Fruit fly (Drosophila melanogaster): ENCODE results near the gene Ras64B.

Ras64B gene

dm6 chr3L:4108844-4109494 lies 29.9 kb upstream of the Ras64B start (continued):
- peak; percentile 55; the same call in 1 of the 2 replicates for TF ChIP-seq CG32772 (GFP tag; IDR thresholded peaks at IDR 0.05)
- peak; percentile 16 for TF ChIP-seq ac (GFP tag; optimal IDR thresholded peaks at IDR 0.05)
- TF ChIP-seq CG6791 (GFP tag; IDR thresholded peaks at IDR 0.05; ENCODE audit: partially characterized antibody): no peak
- no peak for TF ChIP-seq CG9797 (GFP tag; optimal IDR thresholded peaks at IDR 0.05)
- peak; percentile 62 for TF ChIP-seq CG1529 (GFP tag; optimal IDR thresholded peaks at IDR 0.05)
- no peak for TF ChIP-seq schlank (tag; optimal IDR thresholded peaks at IDR 0.05)
- peak; percentile 61 for TF ChIP-seq nerfin-1 (tag; optimal IDR thresholded peaks at IDR 0.05)
- TF ChIP-seq CG3995 (GFP tag; optimal IDR thresholded peaks at IDR 0.05): peak; percentile 24
- TF ChIP-seq chinmo (GFP tag; IDR thresholded peaks at IDR 0.05; ENCODE audit: partially characterized antibody): no peak
- TF ChIP-seq ro (GFP tag; IDR thresholded peaks at IDR 0.05): peak; percentile 32; the same call in 1 of the 2 replicates
- TF ChIP-seq gfzf (GFP tag; optimal IDR thresholded peaks at IDR 0.05): no peak
- no peak for TF ChIP-seq en (GFP tag; optimal IDR thresholded peaks at IDR 0.05)
- TF ChIP-seq CG12769 (tag; optimal IDR thresholded peaks at IDR 0.05): peak; percentile 38
- TF ChIP-seq CG7928 (GFP tag; optimal IDR thresholded peaks at IDR 0.05): no peak
- peak; percentile 53 for TF ChIP-seq Hand (GFP tag; optimal IDR thresholded peaks at IDR 0.05)
- peak; percentile 68 for TF ChIP-seq CG5180 (GFP tag; optimal IDR thresholded peaks at IDR 0.05)
- TF ChIP-seq CG3163 (GFP tag; optimal IDR thresholded peaks at IDR 0.05): no peak
- TF ChIP-seq lbe (GFP tag; optimal IDR thresholded peaks at IDR 0.05): no peak
- peak; percentile 46 for TF ChIP-seq CG9817 (tag; optimal IDR thresholded peaks at IDR 0.05)
- peak; percentile 74 for TF ChIP-seq lmd (GFP tag; IDR thresholded peaks at IDR 0.05)
- TF ChIP-seq GATAe (GFP tag; conservative IDR thresholded peaks at IDR 0.05): no peak
- no peak for TF ChIP-seq nerfin-2 (GFP tag; IDR thresholded peaks at IDR 0.05; ENCODE audit: partially characterized antibody)
- no peak for TF ChIP-seq mld (GFP tag; IDR thresholded peaks at IDR 0.05; ENCODE audit: partially characterized antibody)
- peak; percentile 35 for TF ChIP-seq maf-S (GFP tag; optimal IDR thresholded peaks at IDR 0.05)
- TF ChIP-seq psq (GFP tag; optimal IDR thresholded peaks at IDR 0.05): no peak
- TF ChIP-seq Hr39 (optimal IDR thresholded peaks at IDR 0.05): no peak
- TF ChIP-seq jumu (GFP tag; optimal IDR thresholded peaks at IDR 0.05): no peak
- peak; percentile 56 for TF ChIP-seq CG9609 (GFP tag; optimal IDR thresholded peaks at IDR 0.05)
- TF ChIP-seq sens-2 (GFP tag; IDR thresholded peaks at IDR 0.05): no peak
- TF ChIP-seq Dip3 (GFP tag; optimal IDR thresholded peaks at IDR 0.05): peak; percentile 61
- peak; percentile 75 for TF ChIP-seq PHDP (tag; optimal IDR thresholded peaks at IDR 0.05)
- TF ChIP-seq CG10274 (GFP tag; optimal IDR thresholded peaks at IDR 0.05): peak; percentile 69
- TF ChIP-seq CG12104 (GFP tag; optimal IDR thresholded peaks at IDR 0.05): peak; percentile 82
- TF ChIP-seq prd (optimal IDR thresholded peaks at IDR 0.05): no peak
- peak; percentile 71 for TF ChIP-seq prd (GFP tag; IDR thresholded peaks at IDR 0.05)
- TF ChIP-seq Ets97D (GFP tag; optimal IDR thresholded peaks at IDR 0.05): peak; percentile 38
- peak; percentile 32 for TF ChIP-seq fd3F (GFP tag; optimal IDR thresholded peaks at IDR 0.05)
- no peak for TF ChIP-seq jing (GFP tag; optimal IDR thresholded peaks at IDR 0.05)
- peak; percentile 76 for TF ChIP-seq bcd (GFP tag; optimal IDR thresholded peaks at IDR 0.05)
- TF ChIP-seq org-1 (GFP tag; optimal IDR thresholded peaks at IDR 0.05): peak; percentile 67
- TF ChIP-seq cad (GFP tag; optimal IDR thresholded peaks at IDR 0.05): no peak
- TF ChIP-seq NC2α (GFP tag; optimal IDR thresholded peaks at IDR 0.05): peak; percentile 38
- peak; percentile 33; the same call in 1 of the 2 replicates for TF ChIP-seq CG11247 (GFP tag; IDR thresholded peaks at IDR 0.05)
- TF ChIP-seq insv (GFP tag; optimal IDR thresholded peaks at IDR 0.05): peak in 1 of 2 experiments; percentile 26
- TF ChIP-seq pb (GFP tag; optimal IDR thresholded peaks at IDR 0.05): peak; percentile 74
- peak; percentile 81 for TF ChIP-seq CG12391 (tag; optimal IDR thresholded peaks at IDR 0.05)
- TF ChIP-seq Vsx1 (GFP tag; optimal IDR thresholded peaks at IDR 0.05): peak; percentile 15
- TF ChIP-seq Nf-YA (GFP tag; IDR thresholded peaks at IDR 0.05): 0 out of 2 replicates have a peak, but pooled peaks have one; percentile 43
- peak; percentile 73 for TF ChIP-seq CG8388 (GFP tag; optimal IDR thresholded peaks at IDR 0.05)

All from whole organism, embryonic.